Worm (Caenorhabditis elegans): ENCODE data around the gene C33H5.13.

C33H5.13 gene

ce11 chrIV:7783801-7784411 is 8.2 kb downstream of the C33H5.13 start, which contains the start of gene tag-321:
Gene tag-321 (minus strand): TSS chrIV:7783851.
- TF ChIP-seq tbx-8 (GFP tag; optimal IDR thresholded peaks at IDR 0.05): no peak
- TF ChIP-seq sem-2 (GFP tag; optimal IDR thresholded peaks at IDR 0.05): no peak
- no peak for TF ChIP-seq blmp-1 (tag; optimal IDR thresholded peaks at IDR 0.05)
- no peak for TF ChIP-seq unc-62 (GFP tag; optimal IDR thresholded peaks at IDR 0.05)
- TF ChIP-seq nhr-76 (tag; optimal IDR thresholded peaks at IDR 0.05): no peak

- no peak for TF ChIP-seq ceh-39 (tag; optimal IDR thresholded peaks at IDR 0.05)
- no peak for TF ChIP-seq nhr-76 (tag; optimal IDR thresholded peaks at IDR 0.05)
- TF ChIP-seq lsy-2 (tag; optimal IDR thresholded peaks at IDR 0.05): no peak
- TF ChIP-seq blmp-1 (tag; optimal IDR thresholded peaks at IDR 0.05): no peak
- no peak for TF ChIP-seq unc-120 (tag; optimal IDR thresholded peaks at IDR 0.05; ENCODE audit: poor library complexity, severe bottlenecking)
- no peak for TF ChIP-seq ceh-43 (GFP tag; optimal IDR thresholded peaks at IDR 0.05)
- TF ChIP-seq hlh-1 (tag; optimal IDR thresholded peaks at IDR 0.05): no peak
- no peak for TF ChIP-seq ces-1 (GFP tag; optimal IDR thresholded peaks at IDR 0.05)
- TF ChIP-seq elt-3 (tag; optimal IDR thresholded peaks at IDR 0.05): no peak
- TF ChIP-seq lin-13 (tag; optimal IDR thresholded peaks at IDR 0.05): no peak
- no peak for TF ChIP-seq drap-1 (GFP tag; optimal IDR thresholded peaks at IDR 0.05)
- TF ChIP-seq ztf-11 (tag; optimal IDR thresholded peaks at IDR 0.05): no peak
- TF ChIP-seq elt-1 (tag; optimal IDR thresholded peaks at IDR 0.05; ENCODE audit: borderline replicate concordance, insufficient read depth): no peak
- no peak for TF ChIP-seq nhr-28 (tag; optimal IDR thresholded peaks at IDR 0.05)
- TF ChIP-seq ham-2 (GFP tag; optimal IDR thresholded peaks at IDR 0.05): no peak
- no peak for TF ChIP-seq unc-39 (tag; optimal IDR thresholded peaks at IDR 0.05)
- TF ChIP-seq M03D4.4 (tag; optimal IDR thresholded peaks at IDR 0.05): no peak
- TF ChIP-seq zip-8 (tag; optimal IDR thresholded peaks at IDR 0.05): no peak
These were observed 9.8 kb downstream of the C33H5.13 start, which contains the start of gene sec-10 for ce11 chrIV:7782292-7782691. Gene sec-10 (minus strand): TSS chrIV:7782499.

DNA sequence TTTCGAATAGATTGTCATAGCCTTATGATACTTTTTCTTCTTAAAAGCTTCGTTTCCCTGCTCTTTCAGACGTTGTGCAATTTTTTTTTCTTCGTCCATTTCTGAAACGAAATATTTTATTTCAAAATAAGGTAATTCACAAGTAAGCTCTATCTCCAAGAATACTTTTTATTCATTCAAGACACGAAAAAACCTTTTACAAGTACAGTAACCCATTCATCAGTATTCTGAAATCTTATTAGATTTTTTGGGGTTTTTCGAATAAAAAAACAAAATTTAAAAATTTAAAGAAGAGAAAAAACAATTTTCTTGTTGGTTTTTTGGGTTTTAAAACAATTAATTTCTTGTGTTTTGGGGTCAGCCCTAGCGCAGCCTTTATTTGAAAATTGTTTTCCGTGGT is 13.2 kb downstream of the C33H5.13 start, which contains the start of gene rpap-3:
TSS of gene rpap-3 (minus strand) at position 101 of the 400 bp plus-strand sequence.
- TF ChIP-seq sem-2 (GFP tag; optimal IDR thresholded peaks at IDR 0.05) (no peak), elt-1 (tag; optimal IDR thresholded peaks at IDR 0.05; ENCODE audit: borderline replicate concordance, insufficient read depth) (no peak)

DNA sequence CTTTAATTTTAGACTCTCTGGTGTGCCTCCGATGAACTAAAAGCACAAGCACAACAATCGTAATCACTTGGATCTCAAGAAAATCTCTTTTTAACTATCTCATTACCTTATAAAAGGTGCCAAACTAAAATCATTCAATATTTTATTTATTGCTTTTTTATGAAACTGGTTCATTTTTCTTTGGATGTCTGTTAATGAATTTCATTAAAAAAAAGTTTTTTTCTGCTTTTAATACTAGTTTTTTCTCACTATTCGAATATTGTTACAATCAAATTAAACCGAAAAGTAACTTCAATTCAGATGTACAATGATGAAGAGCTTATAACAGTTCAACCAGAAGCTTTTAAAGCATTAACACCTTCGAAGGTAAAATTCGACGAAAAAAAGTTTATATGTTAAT is 16.3 kb downstream of the C33H5.13 start, which contains the start of gene swd-2.1:
TSS of gene swd-2.1 (plus strand) at position 301 of the 400 bp plus-strand sequence.
- TF ChIP-seq blmp-1 (tag; optimal IDR thresholded peaks at IDR 0.05) (no peak), mls-2 (tag; optimal IDR thresholded peaks at IDR 0.05) (no peak), zip-8 (tag; optimal IDR thresholded peaks at IDR 0.05) (no peak), nhr-237 (tag; optimal IDR thresholded peaks at IDR 0.05) (no peak), unc-120 (tag; optimal IDR thresholded peaks at IDR 0.05; ENCODE audit: poor library complexity, severe bottlenecking) (no peak), ham-2 (GFP tag; optimal IDR thresholded peaks at IDR 0.05) (no peak), unc-62 (GFP tag; optimal IDR thresholded peaks at IDR 0.05) (no peak), elt-1 (tag; optimal IDR thresholded peaks at IDR 0.05; ENCODE audit: borderline replicate concordance, insufficient read depth) (no peak), ceh-43 (GFP tag; optimal IDR thresholded peaks at IDR 0.05) (no peak), drap-1 (GFP tag; optimal IDR thresholded peaks at IDR 0.05) (no peak), nhr-76 (tag; optimal IDR thresholded peaks at IDR 0.05) (no peak), sptf-1 (tag; optimal IDR thresholded peaks at IDR 0.05) (no peak)

ce11 chrIV:7774206-7774605 is 17.9 kb downstream of the C33H5.13 start, which contains the start of the genes hcf-1 and swd-2.2:
Gene hcf-1 (minus strand): TSS chrIV:7774275.
Gene swd-2.2 (plus strand): TSS chrIV:7774411.
- TF ChIP-seq nhr-2 (tag; optimal IDR thresholded peaks at IDR 0.05) (no peak), pha-4 (tag; optimal IDR thresholded peaks at IDR 0.05) (peak; percentile 21), nhr-12 (tag; optimal IDR thresholded peaks at IDR 0.05) (no peak), mep-1 (tag; optimal IDR thresholded peaks at IDR 0.05) (peak; percentile 40), nhr-237 (tag; optimal IDR thresholded peaks at IDR 0.05) (peak; percentile 26), unc-62 (GFP tag; optimal IDR thresholded peaks at IDR 0.05) (no peak)

- TF ChIP-seq ham-2 (GFP tag; optimal IDR thresholded peaks at IDR 0.05) (no peak), unc-62 (GFP tag; optimal IDR thresholded peaks at IDR 0.05) (no peak), ztf-11 (tag; optimal IDR thresholded peaks at IDR 0.05) (no peak), sptf-1 (tag; optimal IDR thresholded peaks at IDR 0.05) (no peak), lin-32 (GFP tag; optimal IDR thresholded peaks at IDR 0.05) (no peak), nhr-76 (tag; optimal IDR thresholded peaks at IDR 0.05) (no peak), unc-39 (tag; optimal IDR thresholded peaks at IDR 0.05) (no peak), zip-8 (tag; optimal IDR thresholded peaks at IDR 0.05) (no peak), elt-3 (tag; optimal IDR thresholded peaks at IDR 0.05) (no peak), sem-2 (GFP tag; optimal IDR thresholded peaks at IDR 0.05) (no peak), ceh-83 (GFP tag; optimal IDR thresholded peaks at IDR 0.05) (no peak)
These were observed 21.9 kb downstream of the C33H5.13 start, which contains the start of gene rdl-1 for ce11 chrIV:7770162-7770561. Gene rdl-1 (minus strand): TSS chrIV:7770262.

All from whole organism, mixed stage, embryonic.